Fruit fly (Drosophila melanogaster): ENCODE measurements around the gene CG4440.

dm6 chr2L:16317131-16317530 is 12.6 kb upstream of the CG4440 start:
- TF ChIP-seq Crg-1 (GFP tag; optimal IDR thresholded peaks at IDR 0.05) (no peak), toe (GFP tag; optimal IDR thresholded peaks at IDR 0.05) (no peak), Clk (GFP tag; optimal IDR thresholded peaks at IDR 0.05) (no peak), CG14711 (tag; optimal IDR thresholded peaks at IDR 0.05) (no peak), pad (GFP tag; optimal IDR thresholded peaks at IDR 0.05) (no peak), CG7101 (tag; optimal IDR thresholded peaks at IDR 0.05) (no peak), ovo (GFP tag; optimal IDR thresholded peaks at IDR 0.05) (peak; percentile 20), Hr96 (GFP tag; optimal IDR thresholded peaks at IDR 0.05) (no peak), cnc (optimal IDR thresholded peaks at IDR 0.05) (no peak), CG11617 (GFP tag; optimal IDR thresholded peaks at IDR 0.05) (no peak), Mnt (GFP tag; optimal IDR thresholded peaks at IDR 0.05) (no peak), cic (GFP tag; optimal IDR thresholded peaks at IDR 0.05) (peak; percentile 85), CG5204 (GFP tag; optimal IDR thresholded peaks at IDR 0.05) (no peak)

Measured in whole organism, adult.